Worm (Caenorhabditis elegans) whole organism, L1 larva: ENCODE data around the gene C25H3.3.

Source experiments
- C04F5.9 ChIP-seq: sonication (generic microtip); optimal IDR thresholded peaks from 2 replicates; lab custom pipeline; 2016; ENCODE audit warnings: missing genetic modification characterization, missing compliant biosample characterization
- C16A3.4 ChIP-seq: fragments of 150-350 bp; optimal IDR thresholded peaks from 2 replicates; lab custom pipeline; 2014; ENCODE audit warnings: missing biosample characterization, missing genetic modification characterization
- F16B12.6 ChIP-seq: fragments of 150-350 bp; optimal IDR thresholded peaks from 2 replicates; lab custom pipeline; 2014; ENCODE audit warnings: missing biosample characterization, missing genetic modification characterization
- aha-1 ChIP-seq: fragments of 150-350 bp; optimal IDR thresholded peaks from 2 replicates; lab custom pipeline; 2014; ENCODE audit warnings: missing biosample characterization, missing genetic modification characterization
- alr-1 ChIP-seq: fragments of 200-800 bp; sonication (Bioruptor generic); optimal IDR thresholded peaks from 2 replicates; lab custom pipeline; 2018; ENCODE audit warnings: borderline replicate concordance, mild to moderate bottlenecking, missing genetic modification characterization, missing compliant biosample characterization
- ama-1 ChIP-seq: fragments of 150-350 bp; optimal IDR thresholded peaks from 2 replicates; lab custom pipeline; 2014
- blmp-1 ChIP-seq: fragments of 150-350 bp; optimal IDR thresholded peaks from 2 replicates; lab custom pipeline; 2014; ENCODE audit warnings: missing biosample characterization, missing genetic modification characterization
- ceh-63 ChIP-seq: fragments of 200-800 bp; sonication (Bioruptor generic); optimal IDR thresholded peaks from 2 replicates; lab custom pipeline; 2018; ENCODE audit warnings: mild to moderate bottlenecking, missing genetic modification characterization, missing compliant biosample characterization
- ceh-82 ChIP-seq, 3 experiments: fragments of 150-350 bp in 1 of 3; sonication (generic microtip) in 2 of 3; optimal IDR thresholded peaks; 2 replicates each; lab custom pipeline; 2014 to 2017; ENCODE audit warnings: missing biosample characterization in 3 of 3, missing genetic modification characterization in 3 of 3
- ceh-88 ChIP-seq: fragments of 200-800 bp; sonication (Bioruptor generic); IDR thresholded peaks from 2 replicates; pipeline ENCODE4 v1.3.6; 2022; ENCODE audit warnings: missing genetic modification characterization, missing compliant biosample characterization
- ceh-90 ChIP-seq: sonication (generic microtip); optimal IDR thresholded peaks from 2 replicates; lab custom pipeline; 2016; ENCODE audit warnings: missing genetic modification characterization, missing compliant biosample characterization
- ces-1 ChIP-seq: fragments of 150-350 bp; optimal IDR thresholded peaks from 2 replicates; lab custom pipeline; 2014; ENCODE audit warnings: missing biosample characterization, missing genetic modification reagents, missing genetic modification characterization
- efl-1 ChIP-seq, 4 experiments: fragments of 150-350 bp; optimal IDR thresholded peaks in 3 of 4; peaks in 1 of 4; 1 replicate in 1 of 4; 2 replicates in 3 of 4; lab custom pipeline; 2014; ENCODE audit warnings: missing biosample characterization in 2 of 4, missing genetic modification characterization in 2 of 4, missing genetic modification reagents in 2 of 4
- efl-3 ChIP-seq: fragments of 200-800 bp; sonication (Bioruptor generic); optimal IDR thresholded peaks from 2 replicates; lab custom pipeline; 2018; ENCODE audit warnings: mild to moderate bottlenecking, missing genetic modification characterization, missing compliant biosample characterization
- fkh-10 ChIP-seq: sonication (generic microtip); optimal IDR thresholded peaks from 2 replicates; lab custom pipeline; 2017; ENCODE audit warnings: missing biosample characterization, missing genetic modification reagents, missing genetic modification characterization
- fkh-8 ChIP-seq: sonication (generic microtip); optimal IDR thresholded peaks from 2 replicates; lab custom pipeline; 2016; ENCODE audit warnings: mild to moderate bottlenecking, missing genetic modification characterization, missing compliant biosample characterization
- hlh-4 ChIP-seq: sonication (generic microtip); optimal IDR thresholded peaks from 2 replicates; lab custom pipeline; 2016; ENCODE audit warnings: mild to moderate bottlenecking, missing genetic modification characterization, missing compliant biosample characterization
- hpl-2 ChIP-seq: fragments of 150-350 bp; optimal IDR thresholded peaks from 2 replicates; lab custom pipeline; 2014; ENCODE audit warnings: missing biosample characterization, missing genetic modification reagents, missing genetic modification characterization
- irx-1 ChIP-seq: sonication (generic microtip); optimal IDR thresholded peaks from 2 replicates; lab custom pipeline; 2016; ENCODE audit warnings: missing genetic modification characterization, missing compliant biosample characterization
- isw-1 ChIP-seq: fragments of 200-800 bp; sonication (Bioruptor generic); IDR thresholded peaks from 2 replicates; pipeline ENCODE4 v1.3.6; 2022; ENCODE audit warnings: missing genetic modification characterization, missing compliant biosample characterization
- jun-1 ChIP-seq: fragments of 150-350 bp; optimal IDR thresholded peaks from 2 replicates; lab custom pipeline; 2014; ENCODE audit warnings: missing biosample characterization, missing genetic modification reagents, missing genetic modification characterization
- lin-14 ChIP-seq: fragments of 200-800 bp; sonication (Bioruptor generic); optimal IDR thresholded peaks from 2 replicates; lab custom pipeline; 2018; ENCODE audit warnings: mild to moderate bottlenecking, missing genetic modification characterization, moderate library complexity, missing compliant biosample characterization
- lin-15B ChIP-seq: fragments of 150-350 bp; sonication (generic microtip); optimal IDR thresholded peaks from 3 replicates; lab custom pipeline; 2014; ENCODE audit warnings: missing biosample characterization, missing genetic modification characterization
- lin-35 ChIP-seq, 2 experiments: fragments of 150-350 bp; optimal IDR thresholded peaks; 2 replicates each; lab custom pipeline; 2014; ENCODE audit warnings: missing biosample characterization in 2 of 2, missing genetic modification characterization in 2 of 2, missing genetic modification reagents in 2 of 2
- lin-39 ChIP-seq: fragments of 150-350 bp; optimal IDR thresholded peaks from 2 replicates; lab custom pipeline; 2014; ENCODE audit warnings: missing biosample characterization, missing genetic modification reagents, missing genetic modification characterization
- lir-3 ChIP-seq: sonication (generic microtip); optimal IDR thresholded peaks from 2 replicates; lab custom pipeline; 2016; ENCODE audit warnings: mild to moderate bottlenecking, missing genetic modification characterization, moderate library complexity, missing compliant biosample characterization; ENCODE audit not compliant: poor library complexity
- mab-9 ChIP-seq: fragments of 200-800 bp; sonication (Bioruptor generic); IDR thresholded peaks from 2 replicates; pipeline ENCODE4 v1.3.6; 2022; ENCODE audit warnings: missing genetic modification reagents, missing genetic modification characterization, missing compliant biosample characterization
- mep-1 ChIP-seq: fragments of 150-350 bp; optimal IDR thresholded peaks from 2 replicates; lab custom pipeline; 2014; ENCODE audit warnings: missing biosample characterization, missing genetic modification characterization
- nhr-11 ChIP-seq: fragments of 150-350 bp; optimal IDR thresholded peaks from 2 replicates; lab custom pipeline; 2014; ENCODE audit warnings: missing biosample characterization, missing genetic modification characterization
- nhr-20 ChIP-seq: sonication (generic microtip); optimal IDR thresholded peaks from 2 replicates; lab custom pipeline; 2016; ENCODE audit warnings: mild to moderate bottlenecking, missing genetic modification characterization, missing compliant biosample characterization
- nhr-237 ChIP-seq: fragments of 150-350 bp; optimal IDR thresholded peaks from 2 replicates; lab custom pipeline; 2014; ENCODE audit warnings: missing biosample characterization, missing genetic modification characterization
- nhr-71 ChIP-seq: sonication (generic microtip); optimal IDR thresholded peaks from 2 replicates; lab custom pipeline; 2016; ENCODE audit warnings: mild to moderate bottlenecking, missing genetic modification characterization, moderate library complexity, missing compliant biosample characterization
- nhr-76 ChIP-seq: sonication (generic microtip); optimal IDR thresholded peaks from 2 replicates; lab custom pipeline; 2017; ENCODE audit warnings: missing biosample characterization, missing genetic modification characterization
- nhr-77 ChIP-seq: fragments of 150-350 bp; optimal IDR thresholded peaks from 2 replicates; lab custom pipeline; 2014; ENCODE audit warnings: missing biosample characterization, missing genetic modification characterization
- nhr-90 ChIP-seq: sonication (generic microtip); optimal IDR thresholded peaks from 2 replicates; lab custom pipeline; 2016; ENCODE audit warnings: mild to moderate bottlenecking, missing genetic modification characterization, missing compliant biosample characterization; ENCODE audit not compliant: poor library complexity
- pag-3 ChIP-seq: sonication (generic microtip); optimal IDR thresholded peaks from 2 replicates; lab custom pipeline; 2017; ENCODE audit warnings: missing genetic modification characterization, mild to moderate bottlenecking, missing compliant biosample characterization, antibody characterized with exemption, borderline replicate concordance; ENCODE audit not compliant: insufficient read depth
- pax-3 ChIP-seq: fragments of 200-800 bp; sonication (Bioruptor generic); optimal IDR thresholded peaks from 2 replicates; lab custom pipeline; 2018; ENCODE audit warnings: mild to moderate bottlenecking, missing genetic modification characterization, moderate library complexity, missing compliant biosample characterization
- pqm-1 ChIP-seq: sonication (generic microtip); optimal IDR thresholded peaks from 3 replicates; lab custom pipeline; 2017; ENCODE audit warnings: missing biosample characterization, missing genetic modification characterization
- skn-1 ChIP-seq: fragments of 150-350 bp; optimal IDR thresholded peaks from 2 replicates; lab custom pipeline; 2014; ENCODE audit warnings: missing biosample characterization, missing genetic modification characterization
- snu-23 ChIP-seq: sonication (generic microtip); optimal IDR thresholded peaks from 2 replicates; lab custom pipeline; 2016; ENCODE audit warnings: missing genetic modification characterization, missing compliant biosample characterization
- sptf-1 ChIP-seq: fragments of 150-350 bp; optimal IDR thresholded peaks from 2 replicates; lab custom pipeline; 2014; ENCODE audit warnings: missing biosample characterization, missing genetic modification characterization
- sup-37 ChIP-seq: fragments of 200-800 bp; sonication (Bioruptor generic); optimal IDR thresholded peaks from 2 replicates; lab custom pipeline; 2018; ENCODE audit warnings: mild to moderate bottlenecking, missing genetic modification characterization, missing compliant biosample characterization
- swsn-7 ChIP-seq: sonication (generic microtip); optimal IDR thresholded peaks from 2 replicates; lab custom pipeline; 2016; ENCODE audit warnings: missing genetic modification characterization, missing compliant biosample characterization
- tbx-2 ChIP-seq: sonication (generic microtip); optimal IDR thresholded peaks from 2 replicates; lab custom pipeline; 2016; ENCODE audit warnings: missing genetic modification characterization, missing compliant biosample characterization
- unc-62 ChIP-seq: fragments of 150-350 bp; optimal IDR thresholded peaks from 2 replicates; lab custom pipeline; 2014; ENCODE audit warnings: missing biosample characterization, missing genetic modification reagents, missing genetic modification characterization
- xbp-1 ChIP-seq: sonication (generic microtip); optimal IDR thresholded peaks from 2 replicates; lab custom pipeline; 2016; ENCODE audit warnings: missing genetic modification characterization, missing compliant biosample characterization
- zag-1 ChIP-seq: fragments of 150-350 bp; optimal IDR thresholded peaks from 2 replicates; lab custom pipeline; 2014; ENCODE audit warnings: missing biosample characterization, missing genetic modification characterization
- zip-4 ChIP-seq: fragments of 200-800 bp; sonication (Bioruptor generic); optimal IDR thresholded peaks from 2 replicates; lab custom pipeline; 2018; ENCODE audit warnings: mild to moderate bottlenecking, missing genetic modification characterization, moderate library complexity, missing compliant biosample characterization
- ztf-4 ChIP-seq: fragments of 150-350 bp; optimal IDR thresholded peaks from 2 replicates; lab custom pipeline; 2014; ENCODE audit warnings: missing biosample characterization, missing genetic modification characterization

The C25H3.3 gene

ce11 chrII:5669580-5669979, 24.4 kb upstream of the C25H3.3 start, which contains the start of gene C25H3.17:
Gene C25H3.17, minus strand, starts transcription at chrII:5669680.
- TF ChIP-seq pqm-1 (tag; lab: Kevin White, UChicago), result no peak
- TF ChIP-seq aha-1, result no peak
- TF ChIP-seq sup-37, result no peak
- TF ChIP-seq nhr-237 (tag; lab: Kevin White, UChicago), result no peak
- no peak for TF ChIP-seq pax-3
- no peak for TF ChIP-seq nhr-77 (tag; lab: Kevin White, UChicago)
- no peak for TF ChIP-seq fkh-10 (GFP tag; lab: Kevin White, UChicago)
- no peak for TF ChIP-seq ceh-82 (tag; optimal IDR thresholded peaks at IDR 0.05; lab: Kevin White, UChicago)
- no peak for TF ChIP-seq xbp-1
- no peak for TF ChIP-seq jun-1 (tag; lab: Kevin White, UChicago)
- TF ChIP-seq lir-3 (tag; lab: Kevin White, UChicago), result no peak
- no peak for TF ChIP-seq hlh-4 (tag; lab: Kevin White, UChicago)
- TF ChIP-seq ama-1, result no peak
- no peak for TF ChIP-seq unc-62 (GFP tag; lab: Kevin White, UChicago)
- TF ChIP-seq ztf-4 (tag; lab: Kevin White, UChicago), result no peak
- TF ChIP-seq efl-3 (GFP tag; lab: Kevin White, UChicago), result no peak
- TF ChIP-seq alr-1, result no peak

DNA sequence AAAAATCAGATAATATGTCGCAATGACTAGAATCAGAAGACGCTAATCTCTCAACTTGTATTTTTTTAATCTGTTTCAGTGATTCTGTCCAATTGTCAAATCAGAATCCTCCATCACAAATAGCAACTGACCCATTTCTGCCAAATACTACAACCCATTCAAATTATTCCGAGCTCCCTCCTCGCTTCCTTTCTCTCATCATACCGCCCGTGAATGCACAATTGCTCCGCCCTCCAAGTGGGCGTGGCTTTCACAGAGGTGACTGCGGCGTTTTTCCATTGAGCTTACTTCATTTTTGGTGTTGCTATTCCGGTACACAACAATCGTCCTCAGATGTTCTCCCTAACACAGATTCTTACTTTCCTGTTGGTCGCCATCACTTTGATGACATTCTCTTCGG, 13.3 kb upstream of the C25H3.3 start, which contains the start of gene flp-27:
Gene flp-27, plus strand, starts transcription at position 301 of the 400 bp plus-strand sequence.
- no peak for TF ChIP-seq sptf-1 (tag; lab: Kevin White, UChicago)
- TF ChIP-seq hlh-4 (tag; lab: Kevin White, UChicago), result no peak
- no peak for TF ChIP-seq hpl-2 (GFP tag; lab: Kevin White, UChicago)
- no peak for TF ChIP-seq nhr-76
- TF ChIP-seq unc-62 (GFP tag; lab: Kevin White, UChicago), result no peak
- no peak for TF ChIP-seq F16B12.6 (tag; lab: Kevin White, UChicago)
- no peak for TF ChIP-seq lin-39
- TF ChIP-seq skn-1 (tag; lab: Kevin White, UChicago), result no peak
- no peak for TF ChIP-seq pag-3
- no peak for TF ChIP-seq isw-1 (GFP tag; lab: Robert Waterston, UW)
- TF ChIP-seq zag-1 (tag; lab: Kevin White, UChicago), result no peak
- TF ChIP-seq lin-35 (GFP tag; optimal IDR thresholded peaks at IDR 0.05; lab: Kevin White, UChicago), result no peak

- TF ChIP-seq C16A3.4 (peak; percentile 24), ceh-88 (GFP tag; lab: Robert Waterston, UW) (no peak), zip-4 (no peak), nhr-77 (tag; lab: Kevin White, UChicago) (no peak), mab-9 (no peak), nhr-90 (peak; percentile 14), ama-1 (no peak), lin-35 (GFP tag; optimal IDR thresholded peaks at IDR 0.05; lab: Kevin White, UChicago) (peak in 1 of 2 experiments; percentile 40), irx-1 (tag; lab: Kevin White, UChicago) (no peak), fkh-8 (tag; lab: Kevin White, UChicago) (no peak), mep-1 (tag; lab: Kevin White, UChicago) (peak; percentile 31), nhr-237 (tag; lab: Kevin White, UChicago) (no peak), C04F5.9 (no peak), pax-3 (no peak), blmp-1 (tag; lab: Kevin White, UChicago) (no peak), ceh-63 (no peak), tbx-2 (tag; lab: Kevin White, UChicago) (no peak), nhr-11 (tag; lab: Kevin White, UChicago) (no peak), nhr-71 (tag; lab: Kevin White, UChicago) (peak; percentile 40), lin-15B (peak; percentile 15), unc-62 (GFP tag; lab: Kevin White, UChicago) (no peak), nhr-20 (tag; lab: Kevin White, UChicago) (peak; percentile 31), lin-14 (GFP tag; lab: Kevin White, UChicago) (peak; percentile 56), efl-3 (GFP tag; lab: Kevin White, UChicago) (no peak), ces-1 (GFP tag; lab: Kevin White, UChicago) (no peak), efl-1 (optimal IDR thresholded peaks at IDR 0.05; lab: Kevin White, UChicago) (peak in 1 of 2 experiments; percentile 3), efl-1 (GFP tag; optimal IDR thresholded peaks at IDR 0.05 in 1 of 2; lab: Kevin White, UChicago) (peak in 1 of 2 experiments; percentile 4), snu-23 (GFP tag; lab: Kevin White, UChicago) (peak; percentile 53), swsn-7 (tag; lab: Kevin White, UChicago) (peak; percentile 3), zag-1 (tag; lab: Kevin White, UChicago) (no peak), lin-39 (no peak), ceh-90 (no peak)
Observed at ce11 chrII:5688959-5689358, 5.0 kb upstream of the C25H3.3 start, which contains the start of gene C25H3.11. Gene C25H3.11, minus strand, starts transcription at chrII:5689040.
